Fruit fly (Drosophila melanogaster) whole organism, embryonic: Measurements from ENCODE around the gene CG11700.

Experiments
- Ada2b ChIP-seq: fragments of 200-800 bp; sonication (Bioruptor generic); IDR thresholded peaks from 2 replicates; pipeline ENCODE4 v1.3.6; 2022; ENCODE audit warnings: missing biosample characterization, missing genetic modification characterization
- Adf1 ChIP-seq: fragments of 200-800 bp; sonication (Bioruptor generic); IDR thresholded peaks from 2 replicates; pipeline ENCODE4 v1.3.6; 2022; ENCODE audit warnings: missing biosample characterization, missing genetic modification characterization
- Awh ChIP-seq: fragments of 200-800 bp; sonication (Bioruptor generic); IDR thresholded peaks from 2 replicates; pipeline ENCODE4, ENCODE4 v1.3.6; 2022; ENCODE audit warnings: missing biosample characterization, missing genetic modification characterization
- B-H2 ChIP-seq: fragments of 200-800 bp; sonication (Bioruptor generic); optimal IDR thresholded peaks from 2 replicates; lab custom pipeline; 2018; ENCODE audit warnings: missing biosample characterization, mild to moderate bottlenecking, missing genetic modification characterization
- BEAF-32 ChIP-seq: fragments of 200-800 bp; sonication (Bioruptor generic); optimal IDR thresholded peaks from 3 replicates; lab custom pipeline; 2017; ENCODE audit warnings: missing biosample characterization, missing genetic modification characterization, mild to moderate bottlenecking, moderate library complexity, missing genetic modification reagents
- CG10267 ChIP-seq: fragments of 200-800 bp; sonication (Bioruptor generic); optimal IDR thresholded peaks from 2 replicates; lab custom pipeline; 2018; ENCODE audit warnings: missing biosample characterization, mild to moderate bottlenecking, missing genetic modification characterization, moderate library complexity
- CG11696 ChIP-seq: fragments of 200-800 bp; sonication (Bioruptor generic); IDR thresholded peaks from 2 replicates; pipeline ENCODE4 v1.3.6; 2022; ENCODE audit warnings: missing biosample characterization, missing genetic modification characterization
- CG12391 ChIP-seq: fragments of 200-800 bp; sonication (Bioruptor generic); optimal IDR thresholded peaks from 3 replicates; lab custom pipeline; 2018; ENCODE audit warnings: missing biosample characterization, mild to moderate bottlenecking, missing genetic modification characterization, moderate library complexity
- CG15601 ChIP-seq: fragments of 200-800 bp; sonication (Bioruptor generic); optimal IDR thresholded peaks from 3 replicates; lab custom pipeline; 2019; ENCODE audit warnings: missing biosample characterization, mild to moderate bottlenecking, missing genetic modification characterization, moderate library complexity
- CG15696 ChIP-seq: fragments of 200-800 bp; sonication (Bioruptor generic); optimal IDR thresholded peaks from 2 replicates; lab custom pipeline; 2019; ENCODE audit warnings: missing biosample characterization, mild to moderate bottlenecking, missing genetic modification characterization, moderate library complexity
- CG1602 ChIP-seq: fragments of 200-800 bp; sonication (Bioruptor generic); optimal IDR thresholded peaks from 3 replicates; lab custom pipeline; 2016; ENCODE audit warnings: missing biosample characterization, missing genetic modification characterization
- CG17568 ChIP-seq: fragments of 200-800 bp; sonication (Bioruptor generic); optimal IDR thresholded peaks from 2 replicates; lab custom pipeline; 2018; ENCODE audit warnings: missing biosample characterization, mild to moderate bottlenecking, missing genetic modification characterization, moderate library complexity
- CG17612 ChIP-seq: fragments of 200-800 bp; sonication (Bioruptor generic); IDR thresholded peaks from 2 replicates; pipeline ENCODE4 v1.3.6; 2022; ENCODE audit warnings: missing biosample characterization, missing genetic modification characterization
- CG17829 ChIP-seq: fragments of 200-800 bp; optimal IDR thresholded peaks from 2 replicates; lab custom pipeline; 2019; ENCODE audit warnings: missing biosample characterization, mild to moderate bottlenecking, missing genetic modification characterization, moderate library complexity
- CG1792 ChIP-seq: fragments of 200-800 bp; sonication (Bioruptor generic); optimal IDR thresholded peaks from 2 replicates; lab custom pipeline; 2016; ENCODE audit warnings: missing biosample characterization, missing genetic modification characterization
- CG18476 ChIP-seq: fragments of 200-800 bp; sonication (Bioruptor generic); optimal IDR thresholded peaks from 2 replicates; lab custom pipeline; 2016; ENCODE audit warnings: missing biosample characterization, mild to moderate bottlenecking, missing genetic modification characterization
- CG2202 ChIP-seq: fragments of 200-800 bp; sonication (Bioruptor generic); optimal IDR thresholded peaks from 2 replicates; lab custom pipeline; 2018; ENCODE audit warnings: missing biosample characterization, mild to moderate bottlenecking, missing genetic modification characterization
- CG3163 ChIP-seq: fragments of 200-800 bp; sonication (Bioruptor generic); optimal IDR thresholded peaks from 3 replicates; lab custom pipeline; 2016; ENCODE audit warnings: missing biosample characterization, missing genetic modification characterization
- CG32772 ChIP-seq: fragments of 200-800 bp; sonication (Bioruptor generic); IDR thresholded peaks from 2 replicates; pipeline ENCODE4 v1.3.6; 2022; ENCODE audit warnings: missing biosample characterization, missing genetic modification characterization
- CG33213 ChIP-seq: fragments of 200-800 bp; sonication (Bioruptor generic); optimal IDR thresholded peaks from 3 replicates; lab custom pipeline; 2016; ENCODE audit warnings: missing biosample characterization, missing genetic modification characterization
- CG34376 ChIP-seq: fragments of 200-800 bp; sonication (Bioruptor generic); optimal IDR thresholded peaks from 2 replicates; lab custom pipeline; 2018; ENCODE audit warnings: missing biosample characterization, mild to moderate bottlenecking, missing genetic modification characterization
- CG3838 ChIP-seq: fragments of 200-800 bp; sonication (Bioruptor generic); optimal IDR thresholded peaks from 3 replicates; lab custom pipeline; 2016; ENCODE audit warnings: missing biosample characterization, missing genetic modification characterization
- CG4360 ChIP-seq: fragments of 200-800 bp; sonication (Bioruptor generic); IDR thresholded peaks from 2 replicates; pipeline ENCODE4 v1.3.6; 2022; ENCODE audit warnings: missing biosample characterization, missing genetic modification characterization
- CG5180 ChIP-seq: fragments of 200-800 bp; sonication (Bioruptor generic); optimal IDR thresholded peaks from 3 replicates; lab custom pipeline; 2017; ENCODE audit warnings: missing biosample characterization, missing genetic modification characterization, mild to moderate bottlenecking, moderate library complexity, missing genetic modification reagents
- CG8290 ChIP-seq, 3 experiments: fragments of 200-800 bp; sonication (Bioruptor generic); optimal IDR thresholded peaks; 2 replicates each; lab custom pipeline; 2016 to 2019; ENCODE audit warnings: missing biosample characterization in 3 of 3, missing genetic modification characterization in 3 of 3, mild to moderate bottlenecking in 2 of 3, moderate library complexity in 1 of 3
- Dip2 ChIP-seq: fragments of 200-800 bp; sonication (Bioruptor generic); IDR thresholded peaks from 2 replicates; pipeline ENCODE4 v1.3.6; 2022; ENCODE audit warnings: missing biosample characterization, missing genetic modification characterization
- Doc2 ChIP-seq: fragments of 200-800 bp; sonication (Bioruptor generic); IDR thresholded peaks from 2 replicates; pipeline ENCODE4 v1.3.6; 2022; ENCODE audit warnings: missing biosample characterization, missing genetic modification characterization
- Ets97D ChIP-seq: fragments of 200-800 bp; sonication (Bioruptor generic); optimal IDR thresholded peaks from 3 replicates; lab custom pipeline; 2016; ENCODE audit warnings: missing biosample characterization, missing genetic modification characterization
- Gsc ChIP-seq: fragments of 200-800 bp; sonication (Bioruptor generic); IDR thresholded peaks from 2 replicates; pipeline ENCODE4 v1.3.6; 2022; ENCODE audit warnings: missing biosample characterization, missing genetic modification characterization
- Hr51 ChIP-seq, 2 experiments: fragments of 200-800 bp; sonication (Bioruptor generic); optimal IDR thresholded peaks; 2 replicates in 1 of 2; 3 replicates in 1 of 2; lab custom pipeline; 2016 to 2018; ENCODE audit warnings: missing biosample characterization in 2 of 2, missing genetic modification characterization in 2 of 2, mild to moderate bottlenecking in 1 of 2, moderate library complexity in 1 of 2
- Med ChIP-seq: fragments of 200-800 bp; sonication (Bioruptor generic); peaks from one replicate; lab custom pipeline; 2016; ENCODE audit warnings: missing biosample characterization, missing genetic modification characterization, mild to moderate bottlenecking, inconsistent platforms, moderate library complexity
- NC2β ChIP-seq: fragments of 200-800 bp; sonication (Bioruptor generic); optimal IDR thresholded peaks from 2 replicates; lab custom pipeline; 2016; ENCODE audit warnings: missing biosample characterization, missing genetic modification characterization
- Xrp1 ChIP-seq: fragments of 200-800 bp; sonication (Bioruptor generic); IDR thresholded peaks from 2 replicates; pipeline ENCODE4 v1.3.6; 2022; ENCODE audit warnings: missing biosample characterization, missing genetic modification characterization
- bsh ChIP-seq, 2 experiments: fragments of 200-800 bp; sonication (Bioruptor generic); optimal IDR thresholded peaks; 2 replicates each; lab custom pipeline; 2017 to 2018; ENCODE audit warnings: mild to moderate bottlenecking in 2 of 2, missing biosample characterization in 2 of 2, missing genetic modification characterization in 2 of 2, moderate library complexity in 1 of 2
- cas ChIP-seq: fragments of 200-800 bp; sonication (Bioruptor generic); IDR thresholded peaks from 2 replicates; pipeline ENCODE4 v1.3.6; 2022; ENCODE audit warnings: missing biosample characterization, missing genetic modification characterization
- chn ChIP-seq: fragments of 200-800 bp; sonication (Bioruptor generic); optimal IDR thresholded peaks from 2 replicates; lab custom pipeline; 2016; ENCODE audit warnings: missing biosample characterization, missing genetic modification characterization
- da ChIP-seq: fragments of 200-800 bp; sonication (Bioruptor generic); optimal IDR thresholded peaks from 2 replicates; lab custom pipeline; 2016; ENCODE audit warnings: missing biosample characterization, missing genetic modification characterization
- dmrt11E ChIP-seq: fragments of 200-800 bp; sonication (Bioruptor generic); optimal IDR thresholded peaks from 3 replicates; lab custom pipeline; 2018; ENCODE audit warnings: missing biosample characterization, mild to moderate bottlenecking, missing genetic modification characterization, moderate library complexity
- fd102C ChIP-seq: fragments of 200-800 bp; sonication (Bioruptor generic); optimal IDR thresholded peaks from 2 replicates; lab custom pipeline; 2018; ENCODE audit warnings: missing biosample characterization, mild to moderate bottlenecking, missing genetic modification characterization, moderate library complexity
- gsb ChIP-seq: fragments of 200-800 bp; sonication (Bioruptor generic); IDR thresholded peaks from 2 replicates; pipeline ENCODE4 v1.3.6; 2022; ENCODE audit warnings: missing biosample characterization, missing genetic modification characterization
- ken ChIP-seq: fragments of 200-800 bp; sonication (Bioruptor generic); IDR thresholded peaks from 3 replicates; pipeline ENCODE4 v1.3.6; 2022; ENCODE audit warnings: missing biosample characterization, missing genetic modification characterization
- mld ChIP-seq: fragments of 200-800 bp; sonication (Bioruptor generic); IDR thresholded peaks from 3 replicates; pipeline ENCODE4 v1.3.6; 2022; ENCODE audit warnings: missing biosample characterization, missing genetic modification characterization; ENCODE audit not compliant: partially characterized antibody
- p53 ChIP-seq: fragments of 200-800 bp; sonication (Bioruptor generic); optimal IDR thresholded peaks from 2 replicates; lab custom pipeline; 2016; ENCODE audit warnings: missing biosample characterization, missing genetic modification characterization
- pan ChIP-seq, 4 experiments: fragments of >200 bp in 3 of 4; fragments of 200-800 bp in 1 of 4; sonication (Bioruptor generic) in 1 of 4; optimal IDR thresholded peaks in 3 of 4; IDR thresholded peaks in 1 of 4; 2 replicates each; pipeline versions ENCODE4 v1.3.6 to Lab custom; 2017 to 2022; ENCODE audit warnings: missing biosample characterization in 2 of 4, missing genetic modification characterization in 2 of 4, mixed read lengths in 1 of 4
- peb ChIP-seq: fragments of 200-800 bp; sonication (Bioruptor generic); IDR thresholded peaks from 2 replicates; pipeline ENCODE4 v1.3.6; 2022; ENCODE audit warnings: missing biosample characterization, missing genetic modification characterization
- shn ChIP-seq: fragments of 200-800 bp; sonication (Bioruptor generic); optimal IDR thresholded peaks from 3 replicates; lab custom pipeline; 2016; ENCODE audit warnings: missing biosample characterization, missing genetic modification characterization
- unpg ChIP-seq: fragments of 200-800 bp; sonication (Bioruptor generic); optimal IDR thresholded peaks from 3 replicates; lab custom pipeline; 2018; ENCODE audit warnings: missing biosample characterization, mild to moderate bottlenecking, missing genetic modification characterization, moderate library complexity
- usp ChIP-seq: fragments of >200 bp; optimal IDR thresholded peaks from 2 replicates; lab custom pipeline; 2017; ENCODE audit warnings: missing biosample characterization, missing genetic modification characterization
- yki ChIP-seq: fragments of >200 bp; optimal IDR thresholded peaks from 3 replicates; lab custom pipeline; 2018
- zen ChIP-seq: fragments of 200-800 bp; sonication (Bioruptor generic); optimal IDR thresholded peaks from 3 replicates; lab custom pipeline; 2018; ENCODE audit warnings: missing biosample characterization, mild to moderate bottlenecking, missing genetic modification characterization, moderate library complexity

CG11700 gene

DNA sequence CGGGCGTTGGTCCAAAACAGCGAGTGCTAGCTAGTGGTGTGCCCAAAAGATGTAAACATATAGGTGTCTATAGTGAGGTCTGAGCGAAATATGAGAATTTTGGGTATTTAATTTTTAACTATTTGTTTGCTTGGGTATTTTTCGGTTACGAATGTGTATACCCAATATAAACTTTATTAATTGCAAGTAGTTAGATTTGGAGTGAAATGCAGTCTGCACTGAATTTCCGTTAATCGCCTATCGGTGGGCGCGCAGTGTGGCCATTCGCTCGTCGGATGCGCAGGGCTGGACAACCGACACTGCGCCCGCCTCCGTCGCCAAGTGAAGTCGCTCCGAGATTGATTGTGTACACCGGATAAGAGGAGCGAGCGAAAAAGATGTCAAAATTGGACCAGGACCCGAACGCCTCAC is 11.8 kb upstream of the CG11700 start, which contains the start of the genes CG15891 and CG3815 (continued):
- TF ChIP-seq Doc2 (no peak), Hr51 (GFP tag; optimal IDR thresholded peaks at IDR 0.05; lab: Kevin White, UChicago) (no peak), gsb (GFP tag; lab: Robert Waterston, UW) (no peak), CG1792 (GFP tag; lab: Kevin White, UChicago) (peak; percentile 25), Adf1 (peak; percentile 28; the same call in 1 of the 2 replicates), zen (tag; lab: Kevin White, UChicago) (peak; percentile 29), BEAF-32 (GFP tag; lab: Kevin White, UChicago) (peak; percentile 70), CG15696 (tag; lab: Kevin White, UChicago) (peak; percentile 56), chn (GFP tag; lab: Kevin White, UChicago) (peak; percentile 12), Ets97D (GFP tag; lab: Kevin White, UChicago) (peak; percentile 57), peb (no peak), CG2202 (tag; lab: Kevin White, UChicago) (no peak), Awh (no peak), Med (GFP tag; lab: Kevin White, UChicago) (peak; percentile 90), CG34376 (GFP tag; lab: Kevin White, UChicago) (peak; percentile 67), ken (GFP tag; lab: Robert Waterston, UW) (0 out of 3 replicates have a peak, but pooled peaks have one; percentile 27), CG8290 (GFP tag; optimal IDR thresholded peaks at IDR 0.05; lab: Kevin White, UChicago) (peak; percentile 46), CG8290 (tag; optimal IDR thresholded peaks at IDR 0.05; lab: Kevin White, UChicago) (no peak), cas (no peak), CG17829 (tag; lab: Kevin White, UChicago) (peak; percentile 46), p53 (GFP tag; lab: Kevin White, UChicago) (peak; percentile 33), CG33213 (GFP tag; lab: Kevin White, UChicago) (peak; percentile 16), CG12391 (peak; percentile 67), CG3163 (GFP tag; lab: Kevin White, UChicago) (peak; percentile 30), CG32772 (GFP tag; lab: Robert Waterston, UW) (no peak), CG4360 (GFP tag; lab: Robert Waterston, UW) (no peak), CG5180 (GFP tag; lab: Kevin White, UChicago) (no peak), Gsc (GFP tag; lab: Robert Waterston, UW) (no peak), da (GFP tag; lab: Kevin White, UChicago) (no peak), Dip2 (GFP tag; lab: Robert Waterston, UW) (no peak), CG10267 (tag; lab: Kevin White, UChicago) (peak; percentile 44), usp (GFP tag; lab: Kevin White, UChicago) (no peak), dmrt11E (tag; lab: Kevin White, UChicago) (peak; percentile 34), CG18476 (no peak), CG11696 (GFP tag; lab: Robert Waterston, UW) (no peak), Xrp1 (GFP tag; lab: Robert Waterston, UW) (peak; percentile 38; the same call in 1 of the 2 replicates), yki (lab: Kevin White, UChicago) (no peak), CG17568 (GFP tag; lab: Kevin White, UChicago) (no peak), CG15601 (tag; lab: Kevin White, UChicago) (no peak), NC2β (no peak), mld (no peak), shn (GFP tag; lab: Kevin White, UChicago) (peak; percentile 53), CG1602 (GFP tag; lab: Kevin White, UChicago) (no peak), unpg (GFP tag; lab: Kevin White, UChicago) (peak; percentile 44), fd102C (GFP tag; lab: Kevin White, UChicago) (no peak), B-H2 (no peak), pan (optimal IDR thresholded peaks at IDR 0.05; lab: Kevin White, UChicago) (no peak), pan (GFP tag; optimal IDR thresholded peaks at IDR 0.05 in 1 of 2, IDR thresholded peaks at IDR 0.05 in 1 of 2) (peak in 1 of 2 experiments; percentile 7), CG17612 (GFP tag; lab: Robert Waterston, UW) (no peak), Ada2b (peak; percentile 25; the same call in 1 of the 2 replicates), CG3838 (GFP tag; lab: Kevin White, UChicago) (no peak), bsh (GFP tag; optimal IDR thresholded peaks at IDR 0.05; lab: Kevin White, UChicago) (peak in 1 of 2 experiments; percentile 41)
